Fruit fly (Drosophila melanogaster): ENCODE measurements around the gene Brms1.

- TF ChIP-seq CG8478 (optimal IDR thresholded peaks at IDR 0.05) (no peak), CTCF (optimal IDR thresholded peaks at IDR 0.05) (no peak)
Measured at dm6 chrX:12903099-12903616, 6.3 kb downstream of the Brms1 start, which contains the start of gene Flad1.

All from S2 (cell line).